Worm (Caenorhabditis elegans): ENCODE results near the gene C45G9.15.

The C45G9.15 gene

ce11 chrIII:5020924-5021323, 30.9 kb downstream of the C45G9.15 start, which contains the start of gene mdt-11:
TSS of gene mdt-11 (plus strand) at chrIII:5021224.
- TF ChIP-seq F10B5.3 (tag; optimal IDR thresholded peaks at IDR 0.05) (no peak), aha-1 (tag) (peak; percentile 55)

ce11 chrIII:5018116-5018689, 33.6 kb downstream of the C45G9.15 start, which contains the start of gene wip-1:
TSS of gene wip-1 (plus strand) at chrIII:5018639.
- TF ChIP-seq ama-1 (optimal IDR thresholded peaks at IDR 0.05) = peak; percentile 36
- peak; percentile 60 for TF ChIP-seq nhr-237 (tag; optimal IDR thresholded peaks at IDR 0.05)
- TF ChIP-seq egl-27 (tag; optimal IDR thresholded peaks at IDR 0.05) = no peak
- peak; percentile 44 for TF ChIP-seq nhr-10 (tag; optimal IDR thresholded peaks at IDR 0.05)
- peak; percentile 57 for TF ChIP-seq cey-2 (tag; optimal IDR thresholded peaks at IDR 0.05; ENCODE audit: borderline replicate concordance, insufficient read depth)
- peak; percentile 88 to 97 for TF ChIP-seq lsy-2 (tag; optimal IDR thresholded peaks at IDR 0.05)
- TF ChIP-seq ZK546.5 (tag; optimal IDR thresholded peaks at IDR 0.05) = peak in 1 of 2 experiments; percentile 53
- TF ChIP-seq ztf-7 (tag; optimal IDR thresholded peaks at IDR 0.05) = peak; percentile 93
- TF ChIP-seq attf-4 (tag; optimal IDR thresholded peaks at IDR 0.05) = peak; percentile 3
- no peak for TF ChIP-seq Y75B8A.6 (GFP tag; IDR thresholded peaks at IDR 0.05)
- TF ChIP-seq ztf-11 (tag; optimal IDR thresholded peaks at IDR 0.05) = peak; percentile 18
- peak; percentile 86 for TF ChIP-seq nhr-111 (GFP tag; optimal IDR thresholded peaks at IDR 0.05)
- peak; percentile 85 for TF ChIP-seq fkh-10 (GFP tag; optimal IDR thresholded peaks at IDR 0.05)
- peak; percentile 95 for TF ChIP-seq F37D6.2 (tag; optimal IDR thresholded peaks at IDR 0.05)
- TF ChIP-seq ceh-44 (GFP tag; IDR thresholded peaks at IDR 0.05) = peak; percentile 46; the same call in 1 of the 2 replicates
- TF ChIP-seq ceh-82 (tag; optimal IDR thresholded peaks at IDR 0.05) = no peak
- TF ChIP-seq lin-38 (GFP tag; IDR thresholded peaks at IDR 0.05) = peak; percentile 95
- peak; percentile 93 for TF ChIP-seq php-3 (GFP tag; IDR thresholded peaks at IDR 0.05)
- peak; percentile 100 for TF ChIP-seq dve-1 (tag; optimal IDR thresholded peaks at IDR 0.05; ENCODE audit: insufficient read depth)
- peak; percentile 94 for TF ChIP-seq zfp-3 (GFP tag; conservative IDR thresholded peaks at IDR 0.05)
- TF ChIP-seq spr-3 (GFP tag; optimal IDR thresholded peaks at IDR 0.05) = peak; percentile 89
- peak; percentile 33 for TF ChIP-seq ces-1 (GFP tag; optimal IDR thresholded peaks at IDR 0.05)
- peak; percentile 73 to 89 for TF ChIP-seq hif-1 (tag; optimal IDR thresholded peaks at IDR 0.05)
- TF ChIP-seq duxl-1 (tag; optimal IDR thresholded peaks at IDR 0.05; ENCODE audit: poor library complexity) = peak; percentile 94
- TF ChIP-seq nhr-102 (tag; optimal IDR thresholded peaks at IDR 0.05) = peak; percentile 97
- peak; percentile 76 for TF ChIP-seq lim-7 (GFP tag; IDR thresholded peaks at IDR 0.05)
- TF ChIP-seq mep-1 (tag; optimal IDR thresholded peaks at IDR 0.05) = peak; percentile 99
- peak; percentile 97 for TF ChIP-seq mxl-3 (GFP tag; optimal IDR thresholded peaks at IDR 0.05)
- TF ChIP-seq nhr-48 (tag; optimal IDR thresholded peaks at IDR 0.05) = peak; percentile 91
- TF ChIP-seq sdz-12 (GFP tag; optimal IDR thresholded peaks at IDR 0.05) = peak; percentile 33
- peak; percentile 93 for TF ChIP-seq F10B5.3 (tag; optimal IDR thresholded peaks at IDR 0.05)
- peak in 1 of 2 experiments; percentile 99 for TF ChIP-seq unc-62 (GFP tag; optimal IDR thresholded peaks at IDR 0.05 in 1 of 2)
- peak; percentile 30 for TF ChIP-seq unc-62 (tag; optimal IDR thresholded peaks at IDR 0.05)
- TF ChIP-seq ceh-62 (tag; optimal IDR thresholded peaks at IDR 0.05) = no peak
- TF ChIP-seq aha-1 (tag) = peak; percentile 100
- TF ChIP-seq pha-4 (GFP tag; IDR thresholded peaks at IDR 0.05) = peak; percentile 96
- TF ChIP-seq pha-4 (tag; optimal IDR thresholded peaks at IDR 0.05) = peak; percentile 73
- peak; percentile 76; the same call in 1 of the 2 replicates for TF ChIP-seq dmd-8 (GFP tag; IDR thresholded peaks at IDR 0.05)
- peak; percentile 95 for TF ChIP-seq T20F7.1 (GFP tag; optimal IDR thresholded peaks at IDR 0.05)
- TF ChIP-seq madf-9 (GFP tag; conservative IDR thresholded peaks at IDR 0.05) = peak; percentile 97
- TF ChIP-seq F26F4.8 (GFP tag; conservative IDR thresholded peaks at IDR 0.05) = no peak
- peak; percentile 96 for TF ChIP-seq lin-1 (GFP tag; IDR thresholded peaks at IDR 0.05)
- peak; percentile 96 for TF ChIP-seq dmd-6 (GFP tag; IDR thresholded peaks at IDR 0.05)
- TF ChIP-seq nhr-42 (GFP tag; IDR thresholded peaks at IDR 0.05) = peak; percentile 94
- TF ChIP-seq hlh-30 (tag; optimal IDR thresholded peaks at IDR 0.05; ENCODE audit: insufficient read depth) = peak; percentile 94
- peak; percentile 94 for TF ChIP-seq dmd-9 (GFP tag; IDR thresholded peaks at IDR 0.05)
- TF ChIP-seq ceh-20 (GFP tag; IDR thresholded peaks at IDR 0.05) = peak; percentile 95
- peak; percentile 97 for TF ChIP-seq unc-130 (GFP tag; optimal IDR thresholded peaks at IDR 0.05)
